Fruit fly (Drosophila melanogaster): Measurements from ENCODE around the gene Rbsn-5.

Rbsn-5 gene

DNA sequence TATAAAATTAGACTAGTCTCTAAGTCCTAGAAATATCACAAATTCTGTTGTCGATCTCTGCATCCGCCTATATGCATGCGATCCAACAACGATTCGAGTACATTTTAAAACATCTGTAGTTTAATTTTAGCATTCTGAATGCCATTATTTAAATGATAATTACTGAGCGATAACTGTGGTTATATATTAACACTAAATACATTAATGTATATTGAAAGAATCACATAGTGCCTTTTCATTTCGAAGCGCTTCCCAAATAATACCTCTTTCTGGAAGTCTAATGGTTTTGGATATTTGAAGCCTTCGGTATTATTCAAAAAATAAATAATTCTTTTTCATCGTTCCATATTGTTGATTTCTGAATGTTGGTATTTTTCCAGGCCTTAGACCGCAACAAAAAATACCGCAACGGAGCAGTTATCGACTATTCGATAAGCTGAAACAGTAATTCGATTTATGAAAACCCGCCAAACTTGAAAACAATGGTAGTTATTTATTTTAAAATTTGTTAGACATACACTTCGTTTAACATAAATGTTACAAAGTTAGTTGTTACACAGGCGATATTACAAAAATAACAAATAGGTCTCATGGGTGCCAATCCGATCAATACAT, 25.8 kb upstream of the Rbsn-5 start (continued):
- TF ChIP-seq CG11456 (GFP tag; IDR thresholded peaks at IDR 0.05), result no peak
- TF ChIP-seq grau (tag; optimal IDR thresholded peaks at IDR 0.05), result no peak
- TF ChIP-seq gsb (GFP tag; IDR thresholded peaks at IDR 0.05), result no peak
- TF ChIP-seq hb (GFP tag; IDR thresholded peaks at IDR 0.05; ENCODE audit: partially characterized antibody), result no peak
- no peak for TF ChIP-seq CG18599 (GFP tag; optimal IDR thresholded peaks at IDR 0.05)
- no peak for TF ChIP-seq phol (tag; optimal IDR thresholded peaks at IDR 0.05)
- TF ChIP-seq ind (GFP tag; optimal IDR thresholded peaks at IDR 0.05), result no peak
- TF ChIP-seq Neu2 (GFP tag; optimal IDR thresholded peaks at IDR 0.05; ENCODE audit: borderline replicate concordance), result no peak
- no peak for TF ChIP-seq Chrac-16 (GFP tag; optimal IDR thresholded peaks at IDR 0.05)
- TF ChIP-seq bab2 (GFP tag; optimal IDR thresholded peaks at IDR 0.05), result no peak
- no peak for TF ChIP-seq CG4282 (GFP tag; optimal IDR thresholded peaks at IDR 0.05)
- TF ChIP-seq Vsx1 (GFP tag; optimal IDR thresholded peaks at IDR 0.05), result no peak
- TF ChIP-seq Oli (tag; optimal IDR thresholded peaks at IDR 0.05), result no peak
- TF ChIP-seq CG1603 (tag; optimal IDR thresholded peaks at IDR 0.05), result peak; percentile 98
- no peak for TF ChIP-seq CG5180 (GFP tag; optimal IDR thresholded peaks at IDR 0.05)
- TF ChIP-seq sisA (GFP tag; IDR thresholded peaks at IDR 0.05), result no peak
- no peak for TF ChIP-seq CG8089 (GFP tag; optimal IDR thresholded peaks at IDR 0.05)
- no peak for TF ChIP-seq Pdp1 (GFP tag; optimal IDR thresholded peaks at IDR 0.05)
- TF ChIP-seq tgo (GFP tag; IDR thresholded peaks at IDR 0.05), result no peak
- no peak for TF ChIP-seq slbo (GFP tag; IDR thresholded peaks at IDR 0.05)
- TF ChIP-seq disco-r (GFP tag; optimal IDR thresholded peaks at IDR 0.05), result no peak
- no peak for TF ChIP-seq ash1 (GFP tag; optimal IDR thresholded peaks at IDR 0.05)
- TF ChIP-seq lov (optimal IDR thresholded peaks at IDR 0.05), result no peak
- no peak for TF ChIP-seq lov (GFP tag; IDR thresholded peaks at IDR 0.05)
- no peak for TF ChIP-seq Elba2 (GFP tag; optimal IDR thresholded peaks at IDR 0.05)
- TF ChIP-seq nau (GFP tag; optimal IDR thresholded peaks at IDR 0.05), result no peak
- no peak for TF ChIP-seq CG13624 (GFP tag; optimal IDR thresholded peaks at IDR 0.05)
- no peak for TF ChIP-seq dmrt11E (tag; optimal IDR thresholded peaks at IDR 0.05)
- TF ChIP-seq CG1024 (GFP tag; IDR thresholded peaks at IDR 0.05), result no peak
- TF ChIP-seq btn (GFP tag; optimal IDR thresholded peaks at IDR 0.05), result no peak
- TF ChIP-seq lmd (GFP tag; IDR thresholded peaks at IDR 0.05), result no peak
- no peak for TF ChIP-seq CG34422 (GFP tag; IDR thresholded peaks at IDR 0.05)
- no peak for TF ChIP-seq sima (GFP tag; optimal IDR thresholded peaks at IDR 0.05)
- peak; percentile 90 for TF ChIP-seq stwl (tag; optimal IDR thresholded peaks at IDR 0.05)
- no peak for TF ChIP-seq CG10209 (GFP tag; optimal IDR thresholded peaks at IDR 0.05)
- TF ChIP-seq CG14014 (GFP tag; IDR thresholded peaks at IDR 0.05), result no peak
- TF ChIP-seq trem (tag; optimal IDR thresholded peaks at IDR 0.05), result peak; percentile 53
- no peak for TF ChIP-seq nom (GFP tag; optimal IDR thresholded peaks at IDR 0.05)
- TF ChIP-seq CG11696 (GFP tag; IDR thresholded peaks at IDR 0.05), result no peak
- TF ChIP-seq CG11695 (GFP tag; IDR thresholded peaks at IDR 0.05), result no peak
- TF ChIP-seq Nf-YB (GFP tag; optimal IDR thresholded peaks at IDR 0.05), result no peak
- TF ChIP-seq CG9797 (GFP tag; optimal IDR thresholded peaks at IDR 0.05), result peak; percentile 20
- no peak for TF ChIP-seq slp2 (GFP tag; optimal IDR thresholded peaks at IDR 0.05)
- TF ChIP-seq prd (optimal IDR thresholded peaks at IDR 0.05), result no peak
- no peak for TF ChIP-seq prd (GFP tag; IDR thresholded peaks at IDR 0.05)
- TF ChIP-seq CG11085 (GFP tag; IDR thresholded peaks at IDR 0.05), result no peak
- TF ChIP-seq BEAF-32 (GFP tag; optimal IDR thresholded peaks at IDR 0.05), result peak; percentile 23
- no peak for TF ChIP-seq CG1233 (GFP tag; optimal IDR thresholded peaks at IDR 0.05)
- TF ChIP-seq Doc3 (GFP tag; IDR thresholded peaks at IDR 0.05; ENCODE audit: partially characterized antibody), result no peak
- no peak for TF ChIP-seq CG12391 (tag; optimal IDR thresholded peaks at IDR 0.05)
- no peak for TF ChIP-seq CG13296 (GFP tag; optimal IDR thresholded peaks at IDR 0.05)

Data from whole organism, embryonic.